Worm (Caenorhabditis elegans): ENCODE data around the gene F25E5.1.

ce11 chrV:7432441-7433146 lies 33.1 kb upstream of the F25E5.1 start:
- TF ChIP-seq mdl-1 (tag; optimal IDR thresholded peaks at IDR 0.05) (no peak), nhr-11 (tag; optimal IDR thresholded peaks at IDR 0.05) (no peak), nhr-237 (tag; optimal IDR thresholded peaks at IDR 0.05) (no peak)

Measured in whole organism, L3 larva.